Worm (Caenorhabditis elegans) whole organism, L1 larva: Measurements from ENCODE around the gene fubl-3.

Experiments
- C04F5.9 ChIP-seq: sonication (generic microtip); optimal IDR thresholded peaks from 2 replicates; lab custom pipeline; 2016; ENCODE audit warnings: missing genetic modification characterization, missing compliant biosample characterization
- Y116A8C.19 ChIP-seq: sonication (generic microtip); optimal IDR thresholded peaks from 2 replicates; lab custom pipeline; 2016; ENCODE audit warnings: missing compliant biosample characterization, missing genetic modification characterization, borderline replicate concordance
- blmp-1 ChIP-seq: fragments of 150-350 bp; optimal IDR thresholded peaks from 2 replicates; lab custom pipeline; 2014; ENCODE audit warnings: missing biosample characterization, missing genetic modification characterization
- ceh-82 ChIP-seq, 3 experiments: fragments of 150-350 bp in 1 of 3; sonication (generic microtip) in 2 of 3; optimal IDR thresholded peaks; 2 replicates each; lab custom pipeline; 2014 to 2017; ENCODE audit warnings: missing biosample characterization in 3 of 3, missing genetic modification characterization in 3 of 3
- ceh-88 ChIP-seq: fragments of 200-800 bp; sonication (Bioruptor generic); IDR thresholded peaks from 2 replicates; pipeline ENCODE4 v1.3.6; 2022; ENCODE audit warnings: missing genetic modification characterization, missing compliant biosample characterization
- ceh-90 ChIP-seq: sonication (generic microtip); optimal IDR thresholded peaks from 2 replicates; lab custom pipeline; 2016; ENCODE audit warnings: missing genetic modification characterization, missing compliant biosample characterization
- dpl-1 ChIP-seq, 3 experiments: fragments of 150-350 bp in 2 of 3; sonication (generic microtip) in 1 of 3; optimal IDR thresholded peaks; 2 replicates each; lab custom pipeline; 2014 to 2017; ENCODE audit warnings: missing biosample characterization in 3 of 3, missing genetic modification characterization in 3 of 3, missing genetic modification reagents in 3 of 3
- dsc-1 ChIP-seq: sonication (generic microtip); optimal IDR thresholded peaks from 2 replicates; lab custom pipeline; 2016; ENCODE audit warnings: mild to moderate bottlenecking, missing genetic modification characterization, missing compliant biosample characterization
- efl-1 ChIP-seq, 4 experiments: fragments of 150-350 bp; optimal IDR thresholded peaks in 3 of 4; peaks in 1 of 4; 1 replicate in 1 of 4; 2 replicates in 3 of 4; lab custom pipeline; 2014; ENCODE audit warnings: missing biosample characterization in 2 of 4, missing genetic modification characterization in 2 of 4, missing genetic modification reagents in 2 of 4
- efl-3 ChIP-seq: fragments of 200-800 bp; sonication (Bioruptor generic); optimal IDR thresholded peaks from 2 replicates; lab custom pipeline; 2018; ENCODE audit warnings: mild to moderate bottlenecking, missing genetic modification characterization, missing compliant biosample characterization
- egl-27 ChIP-seq, 2 experiments: fragments of 150-350 bp in 1 of 2; sonication (generic microtip); optimal IDR thresholded peaks; 3 replicates each; lab custom pipeline; 2017 to 2018; ENCODE audit warnings: missing biosample characterization in 2 of 2, missing genetic modification characterization in 2 of 2, missing genetic modification reagents in 2 of 2
- elt-2 ChIP-seq: sonication (generic microtip); optimal IDR thresholded peaks from 2 replicates; lab custom pipeline; 2016; ENCODE audit warnings: missing genetic modification characterization, mild to moderate bottlenecking, inconsistent platforms, missing compliant biosample characterization, missing genetic modification reagents
- elt-3 ChIP-seq, 6 experiments: fragments of 150-350 bp in 1 of 6; sonication (generic microtip); optimal IDR thresholded peaks; 2 replicates each; lab custom pipeline; 2017 to 2018; ENCODE audit warnings: missing biosample characterization in 6 of 6, missing genetic modification characterization in 6 of 6, inconsistent platforms in 1 of 6
- ets-5 ChIP-seq: fragments of 200-800 bp; sonication (Bioruptor generic); IDR thresholded peaks from 2 replicates; pipeline ENCODE4 v1.3.6; 2022; ENCODE audit warnings: missing genetic modification characterization, missing compliant biosample characterization
- grh-1 ChIP-seq: fragments of 200-800 bp; sonication (Bioruptor generic); IDR thresholded peaks from 2 replicates; pipeline ENCODE4 v1.3.6; 2022; ENCODE audit warnings: missing genetic modification reagents, missing genetic modification characterization, missing compliant biosample characterization
- hlh-17 ChIP-seq: fragments of 200-800 bp; sonication (Bioruptor generic); optimal IDR thresholded peaks from 2 replicates; lab custom pipeline; 2018; ENCODE audit warnings: missing genetic modification characterization, mild to moderate bottlenecking, missing compliant biosample characterization, moderate library complexity, borderline replicate concordance
- hlh-4 ChIP-seq: sonication (generic microtip); optimal IDR thresholded peaks from 2 replicates; lab custom pipeline; 2016; ENCODE audit warnings: mild to moderate bottlenecking, missing genetic modification characterization, missing compliant biosample characterization
- irx-1 ChIP-seq: sonication (generic microtip); optimal IDR thresholded peaks from 2 replicates; lab custom pipeline; 2016; ENCODE audit warnings: missing genetic modification characterization, missing compliant biosample characterization
- isw-1 ChIP-seq: fragments of 200-800 bp; sonication (Bioruptor generic); IDR thresholded peaks from 2 replicates; pipeline ENCODE4 v1.3.6; 2022; ENCODE audit warnings: missing genetic modification characterization, missing compliant biosample characterization
- jun-1 ChIP-seq: fragments of 150-350 bp; optimal IDR thresholded peaks from 2 replicates; lab custom pipeline; 2014; ENCODE audit warnings: missing biosample characterization, missing genetic modification reagents, missing genetic modification characterization
- lin-13 ChIP-seq: fragments of 150-350 bp; optimal IDR thresholded peaks from 2 replicates; lab custom pipeline; 2014; ENCODE audit warnings: missing biosample characterization, missing genetic modification reagents, missing genetic modification characterization
- lin-14 ChIP-seq: fragments of 200-800 bp; sonication (Bioruptor generic); optimal IDR thresholded peaks from 2 replicates; lab custom pipeline; 2018; ENCODE audit warnings: mild to moderate bottlenecking, missing genetic modification characterization, moderate library complexity, missing compliant biosample characterization
- lin-35 ChIP-seq, 2 experiments: fragments of 150-350 bp; optimal IDR thresholded peaks; 2 replicates each; lab custom pipeline; 2014; ENCODE audit warnings: missing biosample characterization in 2 of 2, missing genetic modification characterization in 2 of 2, missing genetic modification reagents in 2 of 2
- lir-3 ChIP-seq: sonication (generic microtip); optimal IDR thresholded peaks from 2 replicates; lab custom pipeline; 2016; ENCODE audit warnings: mild to moderate bottlenecking, missing genetic modification characterization, moderate library complexity, missing compliant biosample characterization; ENCODE audit not compliant: poor library complexity
- lsy-2 ChIP-seq, 2 experiments: fragments of 150-350 bp; optimal IDR thresholded peaks; 2 replicates each; lab custom pipeline; 2014; ENCODE audit warnings: missing biosample characterization in 2 of 2, missing genetic modification characterization in 2 of 2
- mab-9 ChIP-seq: fragments of 200-800 bp; sonication (Bioruptor generic); IDR thresholded peaks from 2 replicates; pipeline ENCODE4 v1.3.6; 2022; ENCODE audit warnings: missing genetic modification reagents, missing genetic modification characterization, missing compliant biosample characterization
- mdl-1 ChIP-seq, 2 experiments: fragments of 150-350 bp; optimal IDR thresholded peaks; 2 replicates each; lab custom pipeline; 2014 to 2017; ENCODE audit warnings: missing biosample characterization in 2 of 2, missing genetic modification characterization in 2 of 2, inconsistent platforms in 1 of 2
- nhr-12 ChIP-seq: sonication (generic microtip); optimal IDR thresholded peaks from 2 replicates; lab custom pipeline; 2017; ENCODE audit warnings: missing biosample characterization, missing genetic modification characterization
- nhr-20 ChIP-seq: sonication (generic microtip); optimal IDR thresholded peaks from 2 replicates; lab custom pipeline; 2016; ENCODE audit warnings: mild to moderate bottlenecking, missing genetic modification characterization, missing compliant biosample characterization
- nhr-237 ChIP-seq: fragments of 150-350 bp; optimal IDR thresholded peaks from 2 replicates; lab custom pipeline; 2014; ENCODE audit warnings: missing biosample characterization, missing genetic modification characterization
- nhr-71 ChIP-seq: sonication (generic microtip); optimal IDR thresholded peaks from 2 replicates; lab custom pipeline; 2016; ENCODE audit warnings: mild to moderate bottlenecking, missing genetic modification characterization, moderate library complexity, missing compliant biosample characterization
- nhr-77 ChIP-seq: fragments of 150-350 bp; optimal IDR thresholded peaks from 2 replicates; lab custom pipeline; 2014; ENCODE audit warnings: missing biosample characterization, missing genetic modification characterization
- nhr-85 ChIP-seq: sonication (generic microtip); peaks from one replicate; lab custom pipeline; 2016; ENCODE audit warnings: missing genetic modification characterization, inconsistent platforms, missing compliant biosample characterization
- nhr-90 ChIP-seq: sonication (generic microtip); optimal IDR thresholded peaks from 2 replicates; lab custom pipeline; 2016; ENCODE audit warnings: mild to moderate bottlenecking, missing genetic modification characterization, missing compliant biosample characterization; ENCODE audit not compliant: poor library complexity
- pqm-1 ChIP-seq: sonication (generic microtip); optimal IDR thresholded peaks from 3 replicates; lab custom pipeline; 2017; ENCODE audit warnings: missing biosample characterization, missing genetic modification characterization
- rnt-1 ChIP-seq: sonication (generic microtip); optimal IDR thresholded peaks from 2 replicates; lab custom pipeline; 2016; ENCODE audit warnings: mild to moderate bottlenecking, missing genetic modification characterization, moderate library complexity, missing compliant biosample characterization
- skn-1 ChIP-seq: fragments of 150-350 bp; optimal IDR thresholded peaks from 2 replicates; lab custom pipeline; 2014; ENCODE audit warnings: missing biosample characterization, missing genetic modification characterization
- snu-23 ChIP-seq: sonication (generic microtip); optimal IDR thresholded peaks from 2 replicates; lab custom pipeline; 2016; ENCODE audit warnings: missing genetic modification characterization, missing compliant biosample characterization
- sup-37 ChIP-seq: fragments of 200-800 bp; sonication (Bioruptor generic); optimal IDR thresholded peaks from 2 replicates; lab custom pipeline; 2018; ENCODE audit warnings: mild to moderate bottlenecking, missing genetic modification characterization, missing compliant biosample characterization
- tbx-2 ChIP-seq: sonication (generic microtip); optimal IDR thresholded peaks from 2 replicates; lab custom pipeline; 2016; ENCODE audit warnings: missing genetic modification characterization, missing compliant biosample characterization
- unc-130 ChIP-seq: fragments of 150-350 bp; optimal IDR thresholded peaks from 2 replicates; lab custom pipeline; 2017; ENCODE audit warnings: missing biosample characterization, missing genetic modification characterization, inconsistent platforms
- unc-62 ChIP-seq: fragments of 150-350 bp; optimal IDR thresholded peaks from 2 replicates; lab custom pipeline; 2014; ENCODE audit warnings: missing biosample characterization, missing genetic modification reagents, missing genetic modification characterization
- unc-98 ChIP-seq: fragments of 200-800 bp; sonication (Bioruptor generic); IDR thresholded peaks from 2 replicates; pipeline ENCODE4 v1.3.6; 2022; ENCODE audit warnings: missing genetic modification characterization, missing compliant biosample characterization
- vab-15 ChIP-seq: sonication (generic microtip); optimal IDR thresholded peaks from 2 replicates; lab custom pipeline; 2017; ENCODE audit warnings: missing genotype, mild to moderate bottlenecking, missing genetic modification characterization, missing compliant biosample characterization
- ztf-11 ChIP-seq, 2 experiments: sonication (generic microtip); optimal IDR thresholded peaks; 2 replicates each; lab custom pipeline; 2016 to 2017; ENCODE audit warnings: missing genetic modification characterization in 2 of 2, missing biosample characterization in 1 of 2, missing compliant biosample characterization in 1 of 2

The fubl-3 gene

DNA sequence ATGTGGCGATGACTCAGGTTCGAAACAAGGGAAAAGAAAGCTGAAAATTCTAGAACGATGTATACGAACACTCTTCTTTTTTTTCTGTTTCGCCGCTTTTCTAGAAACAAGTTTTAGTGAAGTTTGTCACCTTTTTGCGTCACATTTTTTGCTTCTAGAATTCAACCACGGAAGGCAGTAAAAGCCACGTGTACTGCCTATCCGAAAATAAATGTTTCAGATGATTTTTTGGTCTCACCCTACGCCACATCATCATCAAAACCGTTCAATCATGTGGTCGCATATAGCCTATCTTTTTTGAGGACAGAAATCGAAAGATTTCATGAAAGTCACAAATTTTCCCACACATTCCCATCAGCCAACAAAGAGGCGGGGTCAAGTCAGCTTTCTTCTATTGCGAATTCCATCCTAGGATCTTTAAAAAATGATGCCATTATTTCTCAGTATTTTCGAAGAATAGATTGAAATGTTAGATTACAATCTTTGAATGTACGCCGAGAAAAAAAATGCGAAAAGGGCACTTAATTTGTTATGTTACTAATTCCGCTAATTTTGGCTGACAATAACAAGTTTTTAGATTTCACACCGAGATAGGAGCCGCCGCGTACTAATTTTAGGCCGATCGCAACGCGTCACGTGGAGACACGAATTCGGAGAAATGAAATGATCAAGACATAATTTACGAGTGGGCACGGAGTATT lies 10.2 kb upstream of the fubl-3 start:
- TF ChIP-seq jun-1 (tag; lab: Kevin White, UChicago) = no peak
- peak; percentile 55 for TF ChIP-seq irx-1 (tag; lab: Kevin White, UChicago)
- peak; percentile 13 for TF ChIP-seq snu-23 (GFP tag; lab: Kevin White, UChicago)
- TF ChIP-seq ztf-11 (tag; optimal IDR thresholded peaks at IDR 0.05; lab: Kevin White, UChicago) = no peak
- no peak for TF ChIP-seq C04F5.9 (tag; lab: Kevin White, UChicago)
- peak; percentile 6 for TF ChIP-seq rnt-1 (tag; lab: Kevin White, UChicago)
- peak; percentile 55 for TF ChIP-seq nhr-71
- no peak for TF ChIP-seq efl-1 (optimal IDR thresholded peaks at IDR 0.05; lab: Kevin White, UChicago)
- peak in 1 of 2 experiments; percentile 91 for TF ChIP-seq efl-1 (GFP tag; optimal IDR thresholded peaks at IDR 0.05 in 1 of 2; lab: Kevin White, UChicago)
- peak in 1 of 2 experiments; percentile 2 for TF ChIP-seq lsy-2 (tag; optimal IDR thresholded peaks at IDR 0.05; lab: Kevin White, UChicago)
- TF ChIP-seq nhr-90 (tag; lab: Kevin White, UChicago) = peak; percentile 23
- peak; percentile 92 for TF ChIP-seq nhr-85 (tag; lab: Kevin White, UChicago)
- TF ChIP-seq nhr-20 (tag; lab: Kevin White, UChicago) = peak; percentile 67
- no peak for TF ChIP-seq elt-2 (tag; lab: Kevin White, UChicago)
- TF ChIP-seq ets-5 = no peak
- TF ChIP-seq lir-3 (tag; lab: Kevin White, UChicago) = peak; percentile 1
- TF ChIP-seq elt-3 (tag; optimal IDR thresholded peaks at IDR 0.05; lab: Kevin White, UChicago) = peak in 1 of 6 experiments; percentile 35
- no peak for TF ChIP-seq vab-15 (tag; lab: Kevin White, UChicago)
- TF ChIP-seq unc-98 (GFP tag; lab: Robert Waterston, UW) = no peak
- TF ChIP-seq blmp-1 = peak; percentile 29
- no peak for TF ChIP-seq unc-130 (tag; lab: Kevin White, UChicago)
- TF ChIP-seq lin-35 (GFP tag; optimal IDR thresholded peaks at IDR 0.05; lab: Kevin White, UChicago) = peak in 1 of 2 experiments; percentile 37
- TF ChIP-seq mab-9 (GFP tag; lab: Robert Waterston, UW) = no peak
- TF ChIP-seq hlh-4 (tag; lab: Kevin White, UChicago) = no peak
- peak in 1 of 2 experiments; percentile 67 for TF ChIP-seq mdl-1 (tag; optimal IDR thresholded peaks at IDR 0.05; lab: Kevin White, UChicago)
- TF ChIP-seq lin-13 (GFP tag; lab: Kevin White, UChicago) = peak; percentile 4
- TF ChIP-seq ceh-90 (tag; lab: Kevin White, UChicago) = no peak
- no peak for TF ChIP-seq nhr-77
- no peak for TF ChIP-seq dpl-1 (GFP tag; optimal IDR thresholded peaks at IDR 0.05; lab: Kevin White, UChicago)
- TF ChIP-seq grh-1 = 0 out of 2 replicates have a peak, but pooled peaks have one; percentile 26
- no peak for TF ChIP-seq isw-1 (GFP tag; lab: Robert Waterston, UW)
- TF ChIP-seq lin-14 (GFP tag; lab: Kevin White, UChicago) = peak; percentile 46
- TF ChIP-seq egl-27 (tag; optimal IDR thresholded peaks at IDR 0.05; lab: Kevin White, UChicago) = no peak
- TF ChIP-seq dsc-1 (tag; lab: Kevin White, UChicago) = no peak
- TF ChIP-seq tbx-2 (tag; lab: Kevin White, UChicago) = no peak
- TF ChIP-seq, all 84 proteins: peak for 17

DNA sequence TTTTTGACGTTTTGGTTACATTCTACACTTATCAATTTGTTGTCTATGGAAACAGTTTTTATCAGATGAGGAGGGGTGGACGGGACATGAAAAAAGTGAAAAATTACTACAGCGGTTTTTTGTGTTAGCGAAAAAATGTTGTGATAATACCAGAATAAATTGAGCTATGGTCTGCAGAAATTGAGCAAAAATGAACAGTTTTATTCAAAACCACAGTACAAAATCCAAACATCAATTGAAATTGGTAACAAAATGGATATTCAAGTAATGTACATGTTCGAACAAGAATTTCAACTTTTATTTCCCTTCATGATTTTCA lies 9.7 kb upstream of the fubl-3 start:
- no peak for TF ChIP-seq efl-3 (GFP tag; lab: Kevin White, UChicago)
- no peak for TF ChIP-seq sup-37
- no peak for TF ChIP-seq dsc-1 (tag; lab: Kevin White, UChicago)
- no peak for TF ChIP-seq ceh-82 (tag; optimal IDR thresholded peaks at IDR 0.05; lab: Kevin White, UChicago)
- TF ChIP-seq pqm-1 (tag; lab: Kevin White, UChicago) = no peak
- no peak for TF ChIP-seq skn-1 (tag; lab: Kevin White, UChicago)
- TF ChIP-seq ceh-88 (GFP tag; lab: Robert Waterston, UW) = no peak
- no peak for TF ChIP-seq Y116A8C.19
- TF ChIP-seq nhr-20 (tag; lab: Kevin White, UChicago) = no peak
- no peak for TF ChIP-seq nhr-237 (tag; lab: Kevin White, UChicago)
- TF ChIP-seq jun-1 (tag; lab: Kevin White, UChicago) = no peak
- no peak for TF ChIP-seq unc-62 (GFP tag; lab: Kevin White, UChicago)
- no peak for TF ChIP-seq lir-3 (tag; lab: Kevin White, UChicago)
- TF ChIP-seq hlh-17 = no peak
- no peak for TF ChIP-seq nhr-12 (tag; lab: Kevin White, UChicago)
- TF ChIP-seq, all 84 proteins: peak for 0
